Fruit fly (Drosophila melanogaster): Measurements from ENCODE around the gene CG13083.
A peak's percentile ranks its signal among the peaks of the same experiment; 100 is the strongest.

The CG13083 gene

dm6 chr2L:19492934-19493686, 5.8 kb downstream of the CG13083 start, which contains the start of the genes swm and Ctu2:
swm (plus strand) TSS chr2L:19493251.
Ctu2 (minus strand) TSS chr2L:19493253.
- TF ChIP-seq sage (GFP tag; optimal IDR thresholded peaks at IDR 0.05) (no peak), Myc (optimal IDR thresholded peaks at IDR 0.05) (peak; percentile 89), Mio (GFP tag; optimal IDR thresholded peaks at IDR 0.05) (no peak), CG9705 (GFP tag; optimal IDR thresholded peaks at IDR 0.05) (peak; percentile 60), Sp1 (GFP tag; optimal IDR thresholded peaks at IDR 0.05) (peak; percentile 60), OdsH (GFP tag; optimal IDR thresholded peaks at IDR 0.05) (peak; percentile 35), ey (GFP tag; optimal IDR thresholded peaks at IDR 0.05) (peak; percentile 11), pan (optimal IDR thresholded peaks at IDR 0.05) (no peak), usp (GFP tag; optimal IDR thresholded peaks at IDR 0.05) (no peak), jim (GFP tag; optimal IDR thresholded peaks at IDR 0.05) (no peak), Dfd (GFP tag; optimal IDR thresholded peaks at IDR 0.05) (no peak), rgr (GFP tag; optimal IDR thresholded peaks at IDR 0.05) (peak; percentile 36), dmrt93B (GFP tag; optimal IDR thresholded peaks at IDR 0.05) (no peak), HLH106 (tag; optimal IDR thresholded peaks at IDR 0.05) (peak; percentile 83), sv (GFP tag; optimal IDR thresholded peaks at IDR 0.05) (peak; percentile 21), psq (GFP tag; optimal IDR thresholded peaks at IDR 0.05) (peak; percentile 52), foxo (GFP tag; optimal IDR thresholded peaks at IDR 0.05) (no peak), GATAd (GFP tag; optimal IDR thresholded peaks at IDR 0.05) (no peak), Rel (GFP tag; optimal IDR thresholded peaks at IDR 0.05) (no peak), Rel (tag; optimal IDR thresholded peaks at IDR 0.05) (peak; percentile 46)

- no peak for TF ChIP-seq Rel (GFP tag; optimal IDR thresholded peaks at IDR 0.05)
- TF ChIP-seq Rel (tag; optimal IDR thresholded peaks at IDR 0.05), result peak; percentile 33
- no peak for TF ChIP-seq CrebA (GFP tag; optimal IDR thresholded peaks at IDR 0.05; ENCODE audit: borderline replicate concordance)
- TF ChIP-seq Mio (GFP tag; optimal IDR thresholded peaks at IDR 0.05), result no peak
These were observed 10.7 kb downstream of the CG13083 start, which contains the start of gene Top3alpha for dm6 chr2L:19497983-19498382. Top3alpha (plus strand) TSS chr2L:19498168.

- TF ChIP-seq Rel (GFP tag; optimal IDR thresholded peaks at IDR 0.05), result no peak
- TF ChIP-seq Rel (tag; optimal IDR thresholded peaks at IDR 0.05), result peak; percentile 89
- no peak for TF ChIP-seq dsf (GFP tag; optimal IDR thresholded peaks at IDR 0.05; ENCODE audit: borderline replicate concordance)
These were observed 19.0 kb downstream of the CG13083 start for dm6 chr2L:19506323-19506722.

dm6 chr2L:19508361-19508918, 21.1 kb downstream of the CG13083 start, which contains the start of gene cyst:
cyst (minus strand) TSS chr2L:19508764.
- TF ChIP-seq pan (optimal IDR thresholded peaks at IDR 0.05) (no peak), Myc (optimal IDR thresholded peaks at IDR 0.05) (peak; percentile 19), CG9705 (GFP tag; optimal IDR thresholded peaks at IDR 0.05) (peak; percentile 30), CG32264 (GFP tag; optimal IDR thresholded peaks at IDR 0.05) (peak; percentile 13), OdsH (GFP tag; optimal IDR thresholded peaks at IDR 0.05) (peak; percentile 43), sv (GFP tag; optimal IDR thresholded peaks at IDR 0.05) (peak; percentile 16), Sp1 (GFP tag; optimal IDR thresholded peaks at IDR 0.05) (no peak), ey (GFP tag; optimal IDR thresholded peaks at IDR 0.05) (peak; percentile 42), dsf (GFP tag; optimal IDR thresholded peaks at IDR 0.05; ENCODE audit: borderline replicate concordance) (no peak), h (GFP tag; optimal IDR thresholded peaks at IDR 0.05) (peak; percentile 73), N (GFP tag; optimal IDR thresholded peaks at IDR 0.05) (no peak), fru (GFP tag; optimal IDR thresholded peaks at IDR 0.05) (peak; percentile 52), CrebA (GFP tag; optimal IDR thresholded peaks at IDR 0.05; ENCODE audit: borderline replicate concordance) (no peak), HLH106 (tag; optimal IDR thresholded peaks at IDR 0.05) (no peak), psq (GFP tag; optimal IDR thresholded peaks at IDR 0.05) (no peak), foxo (GFP tag; optimal IDR thresholded peaks at IDR 0.05) (peak in 1 of 2 experiments; percentile 66), br (GFP tag; optimal IDR thresholded peaks at IDR 0.05) (peak; percentile 42), rgr (GFP tag; optimal IDR thresholded peaks at IDR 0.05) (peak; percentile 57), Hr83 (GFP tag; optimal IDR thresholded peaks at IDR 0.05; ENCODE audit: poor library complexity, severe bottlenecking) (peak; percentile 92)

- TF ChIP-seq Myc (optimal IDR thresholded peaks at IDR 0.05) (no peak), HLH106 (tag; optimal IDR thresholded peaks at IDR 0.05) (no peak), brk (GFP tag; optimal IDR thresholded peaks at IDR 0.05) (no peak), CG9705 (GFP tag; optimal IDR thresholded peaks at IDR 0.05) (no peak), Mio (GFP tag; optimal IDR thresholded peaks at IDR 0.05) (no peak), jim (GFP tag; optimal IDR thresholded peaks at IDR 0.05) (no peak), h (GFP tag; optimal IDR thresholded peaks at IDR 0.05) (no peak), OdsH (GFP tag; optimal IDR thresholded peaks at IDR 0.05) (no peak), usp (GFP tag; optimal IDR thresholded peaks at IDR 0.05) (no peak)
These were observed 24.9 kb downstream of the CG13083 start for dm6 chr2L:19512184-19512583.

Data from whole organism, wandering third instar larva.